Worm (Caenorhabditis elegans): Measurements from ENCODE around the gene cyp-25A1.

DNA sequence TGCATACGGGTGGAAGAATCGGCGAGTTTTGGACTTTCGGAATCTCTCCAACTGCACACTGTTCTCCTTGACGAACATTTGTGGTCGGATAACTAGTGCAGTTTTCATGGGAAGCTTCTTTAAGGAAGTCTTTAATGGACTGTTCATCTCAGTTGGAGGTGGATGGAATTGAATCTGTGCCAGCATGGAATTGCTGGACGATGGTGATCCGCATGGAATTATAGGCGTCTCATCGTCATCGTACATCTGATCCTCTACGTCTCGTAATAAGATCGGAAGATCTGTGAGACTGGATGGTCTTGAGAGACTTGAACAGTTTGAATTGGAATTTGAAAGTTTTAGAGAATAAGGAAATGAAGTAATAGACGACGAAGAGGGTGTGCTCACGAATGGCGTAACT lies 40.6 kb downstream of the cyp-25A1 start:
- TF ChIP-seq sox-4 (tag; optimal IDR thresholded peaks at IDR 0.05): no peak
- no peak for TF ChIP-seq pag-3 (tag; optimal IDR thresholded peaks at IDR 0.05; ENCODE audit: borderline replicate concordance)
- TF ChIP-seq C08G9.2 (tag; optimal IDR thresholded peaks at IDR 0.05): no peak
- no peak for TF ChIP-seq hlh-8 (tag; optimal IDR thresholded peaks at IDR 0.05)
- TF ChIP-seq unc-55 (GFP tag; optimal IDR thresholded peaks at IDR 0.05): no peak
- TF ChIP-seq nfya-1 (tag; optimal IDR thresholded peaks at IDR 0.05): no peak
- TF ChIP-seq lin-11 (tag; optimal IDR thresholded peaks at IDR 0.05): no peak
- TF ChIP-seq elt-2 (tag; optimal IDR thresholded peaks at IDR 0.05): no peak
- no peak for TF ChIP-seq ref-2 (tag; optimal IDR thresholded peaks at IDR 0.05)
- TF ChIP-seq pha-4 (tag; optimal IDR thresholded peaks at IDR 0.05): no peak

All from whole organism, late embryonic.